Fruit fly (Drosophila melanogaster) whole organism, embryonic: ENCODE data around the gene bmm.

Experiments used
- Awh ChIP-seq: fragments of 200-800 bp; sonication (Bioruptor generic); IDR thresholded peaks from 2 replicates; pipeline ENCODE4, ENCODE4 v1.3.6; 2022; ENCODE audit warnings: missing biosample characterization, missing genetic modification characterization
- B-H2 ChIP-seq: fragments of 200-800 bp; sonication (Bioruptor generic); optimal IDR thresholded peaks from 2 replicates; lab custom pipeline; 2018; ENCODE audit warnings: missing biosample characterization, mild to moderate bottlenecking, missing genetic modification characterization
- BEAF-32 ChIP-seq: fragments of 200-800 bp; sonication (Bioruptor generic); optimal IDR thresholded peaks from 3 replicates; lab custom pipeline; 2017; ENCODE audit warnings: missing biosample characterization, missing genetic modification characterization, mild to moderate bottlenecking, moderate library complexity, missing genetic modification reagents
- Bdp1 ChIP-seq: fragments of 200-800 bp; sonication (Bioruptor generic); optimal IDR thresholded peaks from 3 replicates; lab custom pipeline; 2016; ENCODE audit warnings: missing biosample characterization, missing genetic modification characterization
- CG11695 ChIP-seq: fragments of 200-800 bp; sonication (Bioruptor generic); IDR thresholded peaks from 3 replicates; pipeline ENCODE4 v1.3.6; 2022; ENCODE audit warnings: missing biosample characterization, missing genetic modification characterization
- CG12219 ChIP-seq: fragments of 200-800 bp; sonication (Bioruptor generic); optimal IDR thresholded peaks from 3 replicates; lab custom pipeline; 2018; ENCODE audit warnings: missing biosample characterization, mild to moderate bottlenecking, missing genetic modification characterization
- CG14050 ChIP-seq: fragments of 200-800 bp; sonication (Bioruptor generic); IDR thresholded peaks from 3 replicates; pipeline ENCODE4 v1.3.6; 2022; ENCODE audit warnings: missing biosample characterization, missing genetic modification characterization
- CG15269 ChIP-seq: fragments of 200-800 bp; sonication (Bioruptor generic); optimal IDR thresholded peaks from 2 replicates; lab custom pipeline; 2018; ENCODE audit warnings: missing biosample characterization, mild to moderate bottlenecking, missing genetic modification characterization, moderate library complexity
- CG1529 ChIP-seq: fragments of 200-800 bp; sonication (Bioruptor generic); optimal IDR thresholded peaks from 3 replicates; lab custom pipeline; 2018; ENCODE audit warnings: missing biosample characterization, missing genetic modification characterization
- CG15601 ChIP-seq: fragments of 200-800 bp; sonication (Bioruptor generic); optimal IDR thresholded peaks from 3 replicates; lab custom pipeline; 2019; ENCODE audit warnings: missing biosample characterization, mild to moderate bottlenecking, missing genetic modification characterization, moderate library complexity
- CG17385 ChIP-seq: fragments of 200-800 bp; sonication (Bioruptor generic); optimal IDR thresholded peaks from 3 replicates; lab custom pipeline; 2018; ENCODE audit warnings: missing biosample characterization, mild to moderate bottlenecking, missing genetic modification characterization
- CG17568 ChIP-seq: fragments of 200-800 bp; sonication (Bioruptor generic); optimal IDR thresholded peaks from 2 replicates; lab custom pipeline; 2018; ENCODE audit warnings: missing biosample characterization, mild to moderate bottlenecking, missing genetic modification characterization, moderate library complexity
- CG17612 ChIP-seq: fragments of 200-800 bp; sonication (Bioruptor generic); IDR thresholded peaks from 2 replicates; pipeline ENCODE4 v1.3.6; 2022; ENCODE audit warnings: missing biosample characterization, missing genetic modification characterization
- CG2889 ChIP-seq: fragments of 200-800 bp; sonication (Bioruptor generic); IDR thresholded peaks from 3 replicates; pipeline ENCODE4 v1.3.6; 2022; ENCODE audit warnings: missing biosample characterization, missing genetic modification characterization
- CG3847 ChIP-seq: fragments of 200-800 bp; sonication (Bioruptor generic); IDR thresholded peaks from 2 replicates; pipeline ENCODE4 v1.3.6; 2022; ENCODE audit warnings: missing biosample characterization, missing genetic modification characterization
- CG3995 ChIP-seq: fragments of 200-800 bp; sonication (Bioruptor generic); optimal IDR thresholded peaks from 3 replicates; lab custom pipeline; 2016; ENCODE audit warnings: missing biosample characterization, missing genetic modification characterization
- CG5953 ChIP-seq: fragments of 200-800 bp; sonication (Bioruptor generic); IDR thresholded peaks from 2 replicates; pipeline ENCODE4 v1.3.6; 2022; ENCODE audit warnings: missing biosample characterization, missing genetic modification characterization
- CG6683 ChIP-seq: fragments of 200-800 bp; sonication (Bioruptor generic); optimal IDR thresholded peaks from 2 replicates; lab custom pipeline; 2017; ENCODE audit warnings: missing biosample characterization, mild to moderate bottlenecking, missing genetic modification characterization, missing genetic modification reagents
- CkIIα-i1 ChIP-seq: fragments of 200-800 bp; sonication (Bioruptor generic); IDR thresholded peaks from 2 replicates; pipeline ENCODE4 v1.3.6; 2022; ENCODE audit warnings: missing biosample characterization, missing genetic modification characterization
- Dek ChIP-seq: fragments of 200-800 bp; sonication (Bioruptor generic); optimal IDR thresholded peaks from 3 replicates; lab custom pipeline; 2019; ENCODE audit warnings: missing biosample characterization, mild to moderate bottlenecking, missing genetic modification characterization, moderate library complexity
- Elba2 ChIP-seq: fragments of 200-800 bp; sonication (Bioruptor generic); optimal IDR thresholded peaks from 3 replicates; lab custom pipeline; 2016; ENCODE audit warnings: missing biosample characterization, missing genetic modification characterization
- Gug ChIP-seq: fragments of 200-800 bp; sonication (Bioruptor generic); IDR thresholded peaks from 4 replicates; pipeline ENCODE4 v1.3.6; 2022; ENCODE audit warnings: missing biosample characterization, missing genetic modification characterization
- H15 ChIP-seq: fragments of 200-800 bp; sonication (Bioruptor generic); IDR thresholded peaks from 3 replicates; pipeline ENCODE4 v1.3.6; 2022; ENCODE audit warnings: missing biosample characterization, missing genetic modification characterization
- Hmr ChIP-seq: fragments of 200-800 bp; sonication (Bioruptor generic); optimal IDR thresholded peaks from 3 replicates; lab custom pipeline; 2017; ENCODE audit warnings: mild to moderate bottlenecking, missing biosample characterization, missing genetic modification reagents, missing genetic modification characterization
- Lhr ChIP-seq: fragments of 200-800 bp; sonication (Bioruptor generic); optimal IDR thresholded peaks from 3 replicates; lab custom pipeline; 2017; ENCODE audit warnings: mild to moderate bottlenecking, missing biosample characterization, missing genetic modification reagents, missing genetic modification characterization
- Neu2 ChIP-seq: fragments of 200-800 bp; sonication (Bioruptor generic); optimal IDR thresholded peaks from 3 replicates; lab custom pipeline; 2016; ENCODE audit warnings: missing biosample characterization, missing genetic modification characterization, borderline replicate concordance
- Oaz ChIP-seq: fragments of 200-800 bp; sonication (Bioruptor generic); IDR thresholded peaks from 2 replicates; pipeline ENCODE4 v1.3.6; 2022; ENCODE audit warnings: missing biosample characterization, missing genetic modification characterization
- PHDP ChIP-seq: fragments of 200-800 bp; sonication (Bioruptor generic); optimal IDR thresholded peaks from 3 replicates; lab custom pipeline; 2018; ENCODE audit warnings: missing biosample characterization, mild to moderate bottlenecking, missing genetic modification characterization, moderate library complexity
- Sry-β ChIP-seq: fragments of 200-800 bp; sonication (Bioruptor generic); optimal IDR thresholded peaks from 2 replicates; lab custom pipeline; 2018; ENCODE audit warnings: missing biosample characterization, mild to moderate bottlenecking, missing genetic modification characterization, moderate library complexity
- Vsx1 ChIP-seq: fragments of 200-800 bp; sonication (Bioruptor generic); optimal IDR thresholded peaks from 2 replicates; lab custom pipeline; 2017; ENCODE audit warnings: missing biosample characterization, mild to moderate bottlenecking, missing genetic modification characterization, missing genetic modification reagents
- Xrp1 ChIP-seq: fragments of 200-800 bp; sonication (Bioruptor generic); IDR thresholded peaks from 2 replicates; pipeline ENCODE4 v1.3.6; 2022; ENCODE audit warnings: missing biosample characterization, missing genetic modification characterization
- chif ChIP-seq, 2 experiments: fragments of 200-800 bp; sonication (Bioruptor generic); optimal IDR thresholded peaks; 3 replicates each; lab custom pipeline; 2016; ENCODE audit warnings: missing biosample characterization in 2 of 2, missing genetic modification characterization in 2 of 2
- chinmo ChIP-seq: fragments of 200-800 bp; sonication (Bioruptor generic); IDR thresholded peaks from 4 replicates; pipeline ENCODE4 v1.3.6; 2022; ENCODE audit warnings: missing biosample characterization, missing genetic modification characterization; ENCODE audit not compliant: partially characterized antibody
- crol ChIP-seq: fragments of 200-800 bp; sonication (Bioruptor generic); IDR thresholded peaks from 2 replicates; pipeline ENCODE4 v1.3.6; 2022; ENCODE audit warnings: missing biosample characterization, missing genetic modification characterization
- dm ChIP-seq: fragments of 200-800 bp; sonication (Bioruptor generic); optimal IDR thresholded peaks from 3 replicates; lab custom pipeline; 2016; ENCODE audit warnings: missing biosample characterization, missing genetic modification characterization
- en ChIP-seq: fragments of 200-800 bp; sonication (Bioruptor generic); optimal IDR thresholded peaks from 2 replicates; lab custom pipeline; 2016; ENCODE audit warnings: missing biosample characterization, missing genetic modification characterization
- hb ChIP-seq: fragments of 200-800 bp; sonication (Bioruptor generic); IDR thresholded peaks from 3 replicates; pipeline ENCODE4 v1.3.6; 2022; ENCODE audit warnings: missing biosample characterization, missing genetic modification characterization; ENCODE audit not compliant: partially characterized antibody
- her ChIP-seq: fragments of 200-800 bp; sonication (Bioruptor generic); optimal IDR thresholded peaks from 2 replicates; lab custom pipeline; 2016; ENCODE audit warnings: missing biosample characterization, missing genetic modification characterization
- hth ChIP-seq: fragments of >200 bp; optimal IDR thresholded peaks from 2 replicates; lab custom pipeline; 2017; ENCODE audit warnings: inconsistent platforms
- jumu ChIP-seq: fragments of 200-800 bp; sonication (Bioruptor generic); optimal IDR thresholded peaks from 3 replicates; lab custom pipeline; 2016; ENCODE audit warnings: missing biosample characterization, missing genetic modification characterization
- org-1 ChIP-seq: fragments of 200-800 bp; sonication (Bioruptor generic); optimal IDR thresholded peaks from 2 replicates; lab custom pipeline; 2017; ENCODE audit warnings: missing biosample characterization, missing genetic modification characterization
- row ChIP-seq: fragments of 200-800 bp; sonication (Bioruptor generic); IDR thresholded peaks from 3 replicates; pipeline ENCODE4 v1.3.6; 2022; ENCODE audit warnings: missing biosample characterization, missing genetic modification characterization
- salm ChIP-seq: fragments of 200-800 bp; sonication (Bioruptor generic); optimal IDR thresholded peaks from 2 replicates; lab custom pipeline; 2018; ENCODE audit warnings: missing biosample characterization, mild to moderate bottlenecking, missing genetic modification characterization
- sisA ChIP-seq: fragments of 200-800 bp; sonication (Bioruptor generic); IDR thresholded peaks from 2 replicates; pipeline ENCODE4 v1.3.6; 2022; ENCODE audit warnings: missing biosample characterization, missing genetic modification characterization
- slbo ChIP-seq: fragments of 200-800 bp; sonication (Bioruptor generic); IDR thresholded peaks from 2 replicates; pipeline ENCODE4 v1.3.6; 2022; ENCODE audit warnings: missing biosample characterization, missing genetic modification characterization
- trh ChIP-seq: fragments of 200-800 bp; sonication (Bioruptor generic); optimal IDR thresholded peaks from 2 replicates; lab custom pipeline; 2016; ENCODE audit warnings: missing biosample characterization, missing genetic modification characterization
- vvl ChIP-seq: fragments of 200-800 bp; sonication (Bioruptor generic); IDR thresholded peaks from 2 replicates; pipeline ENCODE4 v1.3.6; 2022; ENCODE audit warnings: missing biosample characterization, missing genetic modification characterization
- zfh1 ChIP-seq: fragments of 200-800 bp; sonication (Bioruptor generic); IDR thresholded peaks from 3 replicates; pipeline ENCODE4 v1.3.6; 2022; ENCODE audit warnings: missing biosample characterization, missing genetic modification characterization

bmm gene

dm6 chr3L:14801854-14802616 lies 15.8 kb upstream of the bmm start, which contains the start of gene NHP2 (continued):
- peak; percentile 70 for TF ChIP-seq salm (tag; lab: Kevin White, UChicago)
- peak; percentile 88 for TF ChIP-seq Dek (tag; lab: Kevin White, UChicago)
- no peak for TF ChIP-seq CG17385
- TF ChIP-seq zfh1 (GFP tag; lab: Robert Waterston, UW): peak; percentile 79
- 0 out of 4 replicates have a peak, but pooled peaks have one; percentile 63 for TF ChIP-seq chinmo (GFP tag; lab: Robert Waterston, UW)
- TF ChIP-seq PHDP (tag; lab: Kevin White, UChicago): no peak
- no peak for TF ChIP-seq hb
- no peak for TF ChIP-seq CG15269 (tag; lab: Kevin White, UChicago)
- peak; percentile 89 for TF ChIP-seq Lhr
- peak; percentile 85 for TF ChIP-seq Elba2 (GFP tag; lab: Kevin White, UChicago)
- TF ChIP-seq CG5953 (GFP tag; lab: Robert Waterston, UW): peak; percentile 82
- peak; percentile 50 for TF ChIP-seq CG6683
- TF ChIP-seq hth: no peak
- peak; percentile 76 for TF ChIP-seq Awh (GFP tag; lab: Robert Waterston, UW)

DNA sequence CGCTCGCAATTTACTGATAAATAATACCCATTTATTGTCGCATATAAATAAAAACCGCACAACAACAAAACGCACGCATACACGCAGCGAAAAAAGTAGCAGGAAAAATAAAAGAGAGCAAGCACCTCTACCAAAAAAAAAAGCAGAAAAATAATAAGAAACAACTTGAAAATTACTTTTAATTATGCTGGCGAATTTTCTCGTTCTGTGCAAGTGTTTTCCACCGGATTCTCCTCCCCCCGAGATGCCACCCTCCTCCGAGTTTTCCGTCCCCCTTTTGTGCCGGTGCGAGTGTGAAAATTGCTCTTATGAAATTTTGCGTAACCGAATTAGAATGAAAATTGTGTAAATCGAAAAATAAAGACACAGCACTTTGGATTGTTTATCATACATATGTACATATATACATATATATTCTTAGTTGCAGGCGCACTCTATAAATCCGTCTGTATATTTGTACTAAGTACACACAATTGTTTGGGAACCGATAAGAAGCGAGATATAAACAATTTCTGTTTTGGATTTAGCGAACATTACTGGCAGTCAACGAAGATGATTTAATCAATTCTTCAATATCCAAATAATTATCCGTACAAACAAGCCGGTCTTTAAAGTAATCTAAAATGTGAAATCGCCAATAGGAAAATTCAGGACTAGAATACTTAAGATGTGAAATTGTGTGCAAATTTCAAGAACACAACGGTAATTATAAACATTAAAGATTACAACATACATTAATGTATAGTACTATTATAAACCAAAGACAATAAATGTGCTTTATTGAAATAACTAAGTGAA lies 4.8 kb upstream of the bmm start:
- TF ChIP-seq CG12219 (GFP tag; lab: Kevin White, UChicago): no peak
- no peak for TF ChIP-seq en (GFP tag; lab: Kevin White, UChicago)
- TF ChIP-seq CG3995 (GFP tag; lab: Kevin White, UChicago): no peak
- peak; percentile 67 for TF ChIP-seq crol (GFP tag; lab: Robert Waterston, UW)
- peak; percentile 58 for TF ChIP-seq slbo (GFP tag; lab: Robert Waterston, UW)
- TF ChIP-seq Gug (GFP tag; lab: Robert Waterston, UW): no peak
- TF ChIP-seq Oaz (GFP tag; lab: Robert Waterston, UW): no peak
- TF ChIP-seq CG17568 (GFP tag; lab: Kevin White, UChicago): no peak
- TF ChIP-seq Vsx1 (GFP tag; lab: Kevin White, UChicago): no peak
- TF ChIP-seq CG1529: no peak
- peak; percentile 57; the same call in 1 of the 2 replicates for TF ChIP-seq Awh (GFP tag; lab: Robert Waterston, UW)
- TF ChIP-seq CG11695 (GFP tag; lab: Robert Waterston, UW): 0 out of 3 replicates have a peak, but pooled peaks have one; percentile 14
- TF ChIP-seq CG14050 (GFP tag; lab: Robert Waterston, UW): no peak
- peak; percentile 30; the same call in 1 of the 3 replicates for TF ChIP-seq row (GFP tag; lab: Robert Waterston, UW)
- TF ChIP-seq CG2889 (GFP tag; lab: Robert Waterston, UW): no peak
- TF ChIP-seq Sry-β (GFP tag; lab: Kevin White, UChicago): no peak
- no peak for TF ChIP-seq Bdp1 (GFP tag; lab: Kevin White, UChicago)
- TF ChIP-seq Hmr (GFP tag; lab: Kevin White, UChicago): no peak
- no peak for TF ChIP-seq BEAF-32 (GFP tag; lab: Kevin White, UChicago)
- no peak for TF ChIP-seq trh
- TF ChIP-seq H15 (GFP tag; lab: Robert Waterston, UW): no peak
- TF ChIP-seq CG15601 (tag; lab: Kevin White, UChicago): no peak
- peak; percentile 25; the same call in 1 of the 2 replicates for TF ChIP-seq Xrp1
- peak in 1 of 2 experiments; percentile 10 for TF ChIP-seq chif (GFP tag; optimal IDR thresholded peaks at IDR 0.05; lab: Kevin White, UChicago)
- no peak for TF ChIP-seq Neu2
- no peak for TF ChIP-seq CkIIα-i1 (GFP tag; lab: Robert Waterston, UW)
- no peak for TF ChIP-seq dm (GFP tag; lab: Kevin White, UChicago)
- no peak for TF ChIP-seq vvl (GFP tag; lab: Robert Waterston, UW)
- no peak for TF ChIP-seq CG3847
- no peak for TF ChIP-seq B-H2
- TF ChIP-seq her (GFP tag; lab: Kevin White, UChicago): no peak
- TF ChIP-seq CG17612 (GFP tag; lab: Robert Waterston, UW): no peak
- no peak for TF ChIP-seq sisA (GFP tag; lab: Robert Waterston, UW)
- no peak for TF ChIP-seq jumu (GFP tag; lab: Kevin White, UChicago)
- TF ChIP-seq org-1 (GFP tag; lab: Kevin White, UChicago): no peak
